Fruit fly (Drosophila melanogaster): ENCODE results near the gene CG9967.

Gene CG9967

dm6 chr2L:2284863-2285262 lies 72.3 kb downstream of the CG9967 start, which contains the start of gene CG4271:
TSS of gene CG4271 (plus strand) at chr2L:2285163.
- no peak for TF ChIP-seq tj (GFP tag; optimal IDR thresholded peaks at IDR 0.05)
- TF ChIP-seq CG11617 (GFP tag; optimal IDR thresholded peaks at IDR 0.05): no peak
- no peak for TF ChIP-seq toe (GFP tag; optimal IDR thresholded peaks at IDR 0.05)
- no peak for TF ChIP-seq Crg-1 (GFP tag; optimal IDR thresholded peaks at IDR 0.05)
- no peak for TF ChIP-seq CG14711 (tag; optimal IDR thresholded peaks at IDR 0.05)
- no peak for TF ChIP-seq bab1 (GFP tag; optimal IDR thresholded peaks at IDR 0.05)
- TF ChIP-seq CG7045 (GFP tag; optimal IDR thresholded peaks at IDR 0.05): no peak
- TF ChIP-seq Mnt (GFP tag; optimal IDR thresholded peaks at IDR 0.05): no peak
- no peak for TF ChIP-seq CG5204 (GFP tag; optimal IDR thresholded peaks at IDR 0.05)
- no peak for TF ChIP-seq Clk (GFP tag; optimal IDR thresholded peaks at IDR 0.05)
- no peak for TF ChIP-seq Hr96 (GFP tag; optimal IDR thresholded peaks at IDR 0.05)
- no peak for TF ChIP-seq cnc (optimal IDR thresholded peaks at IDR 0.05)
- no peak for TF ChIP-seq CG1620 (GFP tag; optimal IDR thresholded peaks at IDR 0.05)
- no peak for TF ChIP-seq CG12768 (GFP tag; optimal IDR thresholded peaks at IDR 0.05)
- no peak for TF ChIP-seq ovo (GFP tag; optimal IDR thresholded peaks at IDR 0.05)

dm6 chr2L:2269040-2269439 lies 88.1 kb downstream of the CG9967 start, which contains the start of gene CG17242:
TSS of gene CG17242 (minus strand) at chr2L:2269140.
- no peak for TF ChIP-seq pad (GFP tag; optimal IDR thresholded peaks at IDR 0.05)
- no peak for TF ChIP-seq Clk (GFP tag; optimal IDR thresholded peaks at IDR 0.05)
- TF ChIP-seq Hr96 (GFP tag; optimal IDR thresholded peaks at IDR 0.05): no peak
- TF ChIP-seq cic (GFP tag; optimal IDR thresholded peaks at IDR 0.05): no peak
- TF ChIP-seq CG12768 (GFP tag; optimal IDR thresholded peaks at IDR 0.05): no peak
- TF ChIP-seq ovo (GFP tag; optimal IDR thresholded peaks at IDR 0.05): no peak
- TF ChIP-seq CG11617 (GFP tag; optimal IDR thresholded peaks at IDR 0.05): no peak
- no peak for TF ChIP-seq bab1 (GFP tag; optimal IDR thresholded peaks at IDR 0.05)
- TF ChIP-seq CG7045 (GFP tag; optimal IDR thresholded peaks at IDR 0.05): no peak
- TF ChIP-seq CG14711 (tag; optimal IDR thresholded peaks at IDR 0.05): no peak
- no peak for TF ChIP-seq CG1620 (GFP tag; optimal IDR thresholded peaks at IDR 0.05)
- TF ChIP-seq Mnt (GFP tag; optimal IDR thresholded peaks at IDR 0.05): no peak
- no peak for TF ChIP-seq CG5204 (GFP tag; optimal IDR thresholded peaks at IDR 0.05)
- no peak for TF ChIP-seq CG33017 (tag; optimal IDR thresholded peaks at IDR 0.05)
- TF ChIP-seq tj (GFP tag; optimal IDR thresholded peaks at IDR 0.05): no peak
- no peak for TF ChIP-seq CG7101 (tag; optimal IDR thresholded peaks at IDR 0.05)
- no peak for TF ChIP-seq toe (GFP tag; optimal IDR thresholded peaks at IDR 0.05)
- no peak for TF ChIP-seq cnc (optimal IDR thresholded peaks at IDR 0.05)

dm6 chr2L:2265221-2265620 lies 91.9 kb downstream of the CG9967 start, which contains the start of gene CG34049:
TSS of gene CG34049 (minus strand) at chr2L:2265321.
- TF ChIP-seq tj (GFP tag; optimal IDR thresholded peaks at IDR 0.05) (no peak), kay (GFP tag; ENCODE audit: borderline replicate concordance) (no peak), CG7101 (tag; optimal IDR thresholded peaks at IDR 0.05) (no peak), pad (GFP tag; optimal IDR thresholded peaks at IDR 0.05) (no peak), Crg-1 (GFP tag; optimal IDR thresholded peaks at IDR 0.05) (no peak), bab1 (GFP tag; optimal IDR thresholded peaks at IDR 0.05) (no peak), Hr96 (GFP tag; optimal IDR thresholded peaks at IDR 0.05) (no peak), CG33017 (tag; optimal IDR thresholded peaks at IDR 0.05) (no peak), CG7045 (GFP tag; optimal IDR thresholded peaks at IDR 0.05) (no peak), cic (GFP tag; optimal IDR thresholded peaks at IDR 0.05) (no peak), Mnt (GFP tag; optimal IDR thresholded peaks at IDR 0.05) (no peak), CG11617 (GFP tag; optimal IDR thresholded peaks at IDR 0.05) (no peak), Clk (GFP tag; optimal IDR thresholded peaks at IDR 0.05) (no peak), CG1620 (GFP tag; optimal IDR thresholded peaks at IDR 0.05) (no peak), toe (GFP tag; optimal IDR thresholded peaks at IDR 0.05) (no peak), CG14711 (tag; optimal IDR thresholded peaks at IDR 0.05) (no peak), CG12768 (GFP tag; optimal IDR thresholded peaks at IDR 0.05) (no peak)

- TF ChIP-seq bab1 (GFP tag; optimal IDR thresholded peaks at IDR 0.05) (no peak), toe (GFP tag; optimal IDR thresholded peaks at IDR 0.05) (no peak), ovo (GFP tag; optimal IDR thresholded peaks at IDR 0.05) (no peak), CG33017 (tag; optimal IDR thresholded peaks at IDR 0.05) (no peak), Clk (GFP tag; optimal IDR thresholded peaks at IDR 0.05) (no peak), Mnt (GFP tag; optimal IDR thresholded peaks at IDR 0.05) (no peak), Hr96 (GFP tag; optimal IDR thresholded peaks at IDR 0.05) (no peak), CG5204 (GFP tag; optimal IDR thresholded peaks at IDR 0.05) (no peak), tj (GFP tag; optimal IDR thresholded peaks at IDR 0.05) (no peak), CG7101 (tag; optimal IDR thresholded peaks at IDR 0.05) (no peak), pad (GFP tag; optimal IDR thresholded peaks at IDR 0.05) (no peak), CG12768 (GFP tag; optimal IDR thresholded peaks at IDR 0.05) (no peak), cic (GFP tag; optimal IDR thresholded peaks at IDR 0.05) (no peak), cnc (optimal IDR thresholded peaks at IDR 0.05) (no peak), CG7045 (GFP tag; optimal IDR thresholded peaks at IDR 0.05) (no peak), CG11617 (GFP tag; optimal IDR thresholded peaks at IDR 0.05) (no peak)
Measured at dm6 chr2L:2263142-2263541, 94.0 kb downstream of the CG9967 start, which contains the start of gene CG4270. TSS of gene CG4270 (plus strand) at chr2L:2263442.
